Worm (Caenorhabditis elegans) whole organism, L3 larva: ENCODE data around the gene C55C3.1.

Experiments used
- ama-1 ChIP-seq: fragments of 150-350 bp; optimal IDR thresholded peaks from 2 replicates; lab custom pipeline; 2018
- hmg-11 ChIP-seq: sonication (generic microtip); optimal IDR thresholded peaks from 2 replicates; lab custom pipeline; 2016; ENCODE audit warnings: missing genetic modification characterization, missing compliant biosample characterization
- nhr-28 ChIP-seq: fragments of 150-350 bp; optimal IDR thresholded peaks from 2 replicates; lab custom pipeline; 2014; ENCODE audit warnings: missing biosample characterization, missing genetic modification characterization
- pqm-1 ChIP-seq: fragments of 150-350 bp; optimal IDR thresholded peaks from 2 replicates; lab custom pipeline; 2017; ENCODE audit warnings: missing biosample characterization, missing genetic modification characterization, inconsistent platforms
- skn-1 ChIP-seq: fragments of 150-350 bp; optimal IDR thresholded peaks from 2 replicates; lab custom pipeline; 2014; ENCODE audit warnings: missing biosample characterization, missing genetic modification characterization
- snpc-4 ChIP-seq: fragments of 150-350 bp; optimal IDR thresholded peaks from 2 replicates; lab custom pipeline; 2014; ENCODE audit warnings: missing biosample characterization, missing genetic modification characterization
- unc-39 ChIP-seq: sonication (generic microtip); optimal IDR thresholded peaks from 4 replicates; lab custom pipeline; 2017; ENCODE audit warnings: missing biosample characterization, missing genetic modification characterization
- ztf-11 ChIP-seq: fragments of 150-350 bp; optimal IDR thresholded peaks from 2 replicates; lab custom pipeline; 2014; ENCODE audit warnings: missing biosample characterization, missing genetic modification characterization

DNA sequence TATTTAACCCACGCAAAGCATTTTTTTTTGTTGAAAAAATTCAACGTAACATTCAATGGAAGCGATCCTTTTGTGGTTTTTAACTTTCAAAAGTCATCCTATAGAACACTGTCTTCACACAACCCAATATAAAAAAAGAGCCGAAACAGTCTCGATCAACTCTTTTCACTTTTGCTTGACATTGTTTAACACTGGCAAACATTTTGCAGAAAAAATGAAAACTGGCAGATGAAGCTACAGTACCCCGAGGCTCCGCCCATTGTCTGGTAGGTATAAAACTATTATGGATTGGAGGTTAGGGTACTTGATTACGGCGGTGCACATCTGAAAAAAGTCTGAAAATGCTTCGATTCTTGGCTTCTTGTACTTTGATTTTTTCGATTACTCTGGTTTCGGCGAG, 25.8 kb downstream of the C55C3.1 start, which contains the start of gene cpg-18:
- TF ChIP-seq unc-39 (tag; lab: Kevin White, UChicago) (no peak), nhr-28 (no peak), ama-1 (lab: Kevin White, UChicago) (no peak), ztf-11 (tag; lab: Kevin White, UChicago) (no peak), hmg-11 (tag; lab: Kevin White, UChicago) (no peak), skn-1 (tag; lab: Kevin White, UChicago) (no peak), pqm-1 (tag; lab: Kevin White, UChicago) (no peak), snpc-4 (no peak)
